Fruit fly (Drosophila melanogaster): ENCODE data around the gene Acbp6.

Acbp6 gene

DNA sequence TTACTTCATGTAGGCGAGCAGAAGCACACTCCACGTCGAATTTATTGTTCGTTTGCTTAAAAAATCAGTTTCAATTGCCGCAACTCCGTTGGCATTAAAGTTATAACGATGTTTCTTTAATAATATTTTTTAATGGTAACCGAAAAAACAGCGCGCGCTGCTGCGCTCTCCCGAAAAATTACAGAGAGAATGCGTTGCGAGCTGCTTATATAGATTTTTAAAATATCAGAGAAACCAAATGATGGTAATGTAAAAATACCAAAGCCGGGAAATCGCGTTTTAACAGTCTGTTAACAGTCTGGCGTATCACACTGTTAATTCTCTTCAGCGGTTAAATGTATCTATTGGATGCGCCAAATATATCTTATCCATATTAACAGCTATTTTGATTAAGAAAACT is 28.2 kb downstream of the Acbp6 start, which contains the start of gene corn:
Gene corn, minus strand, starts transcription at position 184 of the 400 bp plus-strand sequence.
- TF ChIP-seq CrebA (GFP tag; optimal IDR thresholded peaks at IDR 0.05; ENCODE audit: borderline replicate concordance), result peak; percentile 57
- no peak for TF ChIP-seq Rel (GFP tag; optimal IDR thresholded peaks at IDR 0.05)
- TF ChIP-seq Rel (tag; optimal IDR thresholded peaks at IDR 0.05), result peak; percentile 29
- peak; percentile 52 for TF ChIP-seq Vsx2 (GFP tag; optimal IDR thresholded peaks at IDR 0.05; ENCODE audit: partially characterized antibody)
- TF ChIP-seq foxo (GFP tag; optimal IDR thresholded peaks at IDR 0.05), result no peak
- TF ChIP-seq h (GFP tag; optimal IDR thresholded peaks at IDR 0.05), result peak; percentile 11
- peak; percentile 31 for TF ChIP-seq Hnf4 (GFP tag; optimal IDR thresholded peaks at IDR 0.05)
- no peak for TF ChIP-seq sage (GFP tag; optimal IDR thresholded peaks at IDR 0.05)
- peak; percentile 8 for TF ChIP-seq Hr83 (GFP tag; optimal IDR thresholded peaks at IDR 0.05; ENCODE audit: poor library complexity, severe bottlenecking)

DNA sequence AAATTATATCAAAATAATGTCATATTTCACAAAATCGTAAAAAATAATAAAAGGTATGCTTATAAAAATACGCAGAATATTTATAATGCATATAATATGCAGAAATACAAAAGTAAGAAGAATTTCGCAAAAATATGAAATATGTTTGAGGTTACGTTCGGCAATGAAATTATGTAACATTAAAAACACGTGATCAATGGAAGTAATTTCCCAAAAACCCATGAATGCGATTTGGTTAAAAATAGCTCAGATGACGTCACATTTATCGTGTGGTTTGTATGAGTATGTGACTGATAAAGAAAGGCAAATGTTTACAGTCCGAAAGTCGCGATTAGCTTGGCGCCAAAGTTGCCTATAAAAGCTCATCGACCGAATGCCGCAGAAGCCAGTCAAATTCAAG is 29.0 kb downstream of the Acbp6 start, which contains the start of gene CG8620:
Gene CG8620, plus strand, starts transcription at position 387 of the 400 bp plus-strand sequence.
- no peak for TF ChIP-seq h (GFP tag; optimal IDR thresholded peaks at IDR 0.05)
- no peak for TF ChIP-seq Rel (GFP tag; optimal IDR thresholded peaks at IDR 0.05)
- peak; percentile 31 for TF ChIP-seq Rel (tag; optimal IDR thresholded peaks at IDR 0.05)

DNA sequence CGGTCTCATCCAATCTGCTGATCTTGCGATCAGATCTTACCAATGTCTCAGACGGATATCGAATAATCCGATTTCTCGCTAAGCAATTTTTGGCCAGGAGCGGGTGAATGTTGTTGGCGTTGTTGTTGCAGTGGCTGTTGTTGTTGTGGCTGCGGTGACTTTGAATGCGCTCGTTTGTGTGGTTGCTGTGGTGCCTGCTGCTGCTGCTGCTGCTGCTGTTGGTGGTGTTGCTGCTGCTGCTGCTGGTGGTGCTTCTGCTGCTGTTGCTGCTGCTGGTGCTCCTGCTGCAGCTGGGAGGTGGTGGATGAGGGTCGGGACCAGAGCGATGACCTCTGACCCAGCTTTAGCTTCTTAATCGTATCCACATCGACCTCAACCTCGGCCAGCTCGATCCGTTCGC is 32.6 kb downstream of the Acbp6 start:
- TF ChIP-seq Dfd (GFP tag; optimal IDR thresholded peaks at IDR 0.05) (peak; percentile 93), Rel (GFP tag; optimal IDR thresholded peaks at IDR 0.05) (no peak), Rel (tag; optimal IDR thresholded peaks at IDR 0.05) (no peak), dsf (GFP tag; optimal IDR thresholded peaks at IDR 0.05; ENCODE audit: borderline replicate concordance) (no peak), usp (GFP tag; optimal IDR thresholded peaks at IDR 0.05) (no peak), Mio (GFP tag; optimal IDR thresholded peaks at IDR 0.05) (no peak), rgr (GFP tag; optimal IDR thresholded peaks at IDR 0.05) (no peak), CG9705 (GFP tag; optimal IDR thresholded peaks at IDR 0.05) (no peak)

DNA sequence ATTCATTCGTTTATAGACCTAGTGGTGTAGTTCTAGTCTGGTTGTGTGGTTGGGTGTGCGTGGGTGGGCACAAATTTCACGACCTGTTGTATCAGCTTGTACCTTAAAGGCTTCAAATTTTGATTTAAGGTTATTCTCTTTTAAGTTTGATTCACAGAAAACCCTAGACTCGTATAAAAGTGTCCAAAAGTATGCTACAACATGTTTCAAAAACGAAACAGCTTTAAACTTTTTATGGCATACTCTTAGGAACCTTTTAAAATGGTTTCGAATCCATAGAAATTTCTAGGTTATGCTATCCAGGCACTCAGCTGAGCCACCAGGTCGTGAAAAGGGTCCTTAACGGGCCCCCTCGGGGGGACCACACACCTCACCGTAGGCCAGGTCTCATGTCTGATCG is 33.2 kb downstream of the Acbp6 start:
- TF ChIP-seq dmrt93B (GFP tag; optimal IDR thresholded peaks at IDR 0.05) (no peak), Myc (optimal IDR thresholded peaks at IDR 0.05) (no peak), h (GFP tag; optimal IDR thresholded peaks at IDR 0.05) (no peak), rgr (GFP tag; optimal IDR thresholded peaks at IDR 0.05) (no peak), Sp1 (GFP tag; optimal IDR thresholded peaks at IDR 0.05) (no peak), psq (GFP tag; optimal IDR thresholded peaks at IDR 0.05) (no peak), woc (GFP tag; optimal IDR thresholded peaks at IDR 0.05) (no peak), fru (GFP tag; optimal IDR thresholded peaks at IDR 0.05) (no peak), Hr83 (GFP tag; optimal IDR thresholded peaks at IDR 0.05; ENCODE audit: poor library complexity, severe bottlenecking) (no peak), brk (GFP tag; optimal IDR thresholded peaks at IDR 0.05) (no peak)

Measured in whole organism, wandering third instar larva.